Worm (Caenorhabditis elegans): ENCODE data around the gene larp-1.
"Not testable (repeated sequence)": the region's sequence is repeated elsewhere in the genome, so short reads cannot be mapped to it uniquely, and the experiment has no call there.

larp-1 gene

DNA sequence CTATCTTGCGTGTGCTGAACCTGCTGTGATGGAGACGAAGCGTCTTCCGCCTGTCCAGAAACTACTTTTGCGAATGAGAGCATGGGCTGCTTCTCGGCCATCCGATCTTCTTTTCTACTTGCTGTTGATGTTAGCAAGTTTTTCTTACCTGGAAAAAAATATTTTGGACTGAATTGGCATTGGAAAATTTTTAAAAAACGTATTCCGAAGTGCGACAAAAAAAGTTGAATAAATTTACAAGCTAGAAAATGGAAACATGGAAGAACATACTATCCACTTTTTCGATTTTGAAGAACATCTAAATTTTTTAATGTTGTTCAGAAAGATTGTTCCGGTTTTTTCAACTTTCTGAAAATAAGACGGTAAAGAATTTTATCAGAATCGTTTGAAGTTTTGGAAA lies at the start of gene larp-1:
larp-1 (minus strand) TSS at position 101 of the 400 bp plus-strand sequence.
- TF ChIP-seq pros-1 (tag; optimal IDR thresholded peaks at IDR 0.05) (no peak), elt-2 (tag; optimal IDR thresholded peaks at IDR 0.05) (no peak), che-1 (tag; optimal IDR thresholded peaks at IDR 0.05) (no peak), mec-3 (tag; optimal IDR thresholded peaks at IDR 0.05; ENCODE audit: borderline replicate concordance) (no peak), ceh-34 (tag; optimal IDR thresholded peaks at IDR 0.05) (no peak), elt-4 (tag; optimal IDR thresholded peaks at IDR 0.05) (no peak), ceh-24 (tag; optimal IDR thresholded peaks at IDR 0.05) (no peak), lim-6 (tag; optimal IDR thresholded peaks at IDR 0.05) (no peak), ref-2 (tag; optimal IDR thresholded peaks at IDR 0.05) (no peak), ceh-9 (tag; optimal IDR thresholded peaks at IDR 0.05) (no peak), syd-9 (tag; optimal IDR thresholded peaks at IDR 0.05) (no peak), ceh-2 (tag; optimal IDR thresholded peaks at IDR 0.05) (no peak), ceh-14 (tag; optimal IDR thresholded peaks at IDR 0.05) (no peak), F13H6.1 (tag; optimal IDR thresholded peaks at IDR 0.05) (no peak), ama-1 (optimal IDR thresholded peaks at IDR 0.05) (no peak), unc-3 (GFP tag; conservative IDR thresholded peaks at IDR 0.05) (no peak), unc-3 (tag; optimal IDR thresholded peaks at IDR 0.05) (no peak), pqm-1 (tag; optimal IDR thresholded peaks at IDR 0.05) (no peak), ceh-18 (tag; optimal IDR thresholded peaks at IDR 0.05) (no peak), odd-2 (tag; optimal IDR thresholded peaks at IDR 0.05) (no peak)

DNA sequence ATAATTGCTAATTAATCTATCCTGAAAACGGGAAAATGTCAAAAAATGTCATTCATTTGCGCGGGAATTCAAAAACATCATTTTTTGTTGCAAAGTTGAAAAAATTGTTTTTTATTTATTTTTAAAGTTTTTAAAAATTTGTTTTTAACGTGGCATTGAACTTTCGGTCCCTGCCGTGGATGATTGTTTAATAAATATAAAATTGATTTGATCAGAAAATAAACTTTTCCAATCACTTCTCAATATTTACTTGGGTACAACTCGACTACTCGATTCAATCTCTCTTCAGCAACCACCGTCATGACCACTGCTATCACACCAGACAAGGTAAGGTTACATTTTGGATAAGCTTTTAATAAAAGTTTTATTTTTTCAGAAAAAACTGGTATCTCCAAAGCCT lies 45.0 kb upstream of the larp-1 start, which contains the start of gene C45G9.4:
C45G9.4 (plus strand) TSS at position 301 of the 400 bp plus-strand sequence.
- not testable (repeated sequence) for TF ChIP-seq pat-9, hlh-8, rnt-1 (tag; optimal IDR thresholded peaks at IDR 0.05)

DNA sequence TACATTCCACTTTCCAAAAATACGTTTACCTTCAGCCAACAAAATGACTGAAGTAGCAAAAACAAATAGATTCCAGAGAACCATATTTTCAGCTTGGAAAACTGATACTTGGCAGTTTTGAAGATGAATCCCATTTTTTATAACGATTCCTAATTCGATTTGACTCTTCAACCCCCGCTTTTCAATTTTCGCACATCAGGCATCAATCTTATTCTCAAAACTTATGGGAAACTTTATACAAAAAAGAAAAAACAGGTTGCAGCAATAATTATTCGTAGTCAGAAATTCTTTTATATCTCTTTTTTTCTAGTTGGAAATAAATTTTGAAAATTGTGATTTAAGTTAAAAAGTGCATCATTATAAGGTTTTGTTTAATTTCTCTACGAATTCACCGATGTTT lies 44.3 kb upstream of the larp-1 start, which contains the start of gene C45G9.10:
C45G9.10 (minus strand) TSS at position 101 of the 400 bp plus-strand sequence.
- no peak for TF ChIP-seq dmd-4 (tag; optimal IDR thresholded peaks at IDR 0.05; ENCODE audit: borderline replicate concordance)
- no peak for TF ChIP-seq ceh-34 (tag; optimal IDR thresholded peaks at IDR 0.05)
- TF ChIP-seq elt-4 (tag; optimal IDR thresholded peaks at IDR 0.05), result no peak
- no peak for TF ChIP-seq fkh-6 (tag; optimal IDR thresholded peaks at IDR 0.05)
- no peak for TF ChIP-seq ceh-22 (tag; optimal IDR thresholded peaks at IDR 0.05)
- no peak for TF ChIP-seq F13H6.1 (tag; optimal IDR thresholded peaks at IDR 0.05)
- TF ChIP-seq tbx-2 (tag; optimal IDR thresholded peaks at IDR 0.05), result no peak
- TF ChIP-seq rnt-1 (tag; optimal IDR thresholded peaks at IDR 0.05), result no peak
- no peak for TF ChIP-seq dve-1 (tag; optimal IDR thresholded peaks at IDR 0.05)
- TF ChIP-seq che-1 (tag; optimal IDR thresholded peaks at IDR 0.05), result no peak
- no peak for TF ChIP-seq ttx-3 (tag; optimal IDR thresholded peaks at IDR 0.05)
- TF ChIP-seq madf-2 (tag; optimal IDR thresholded peaks at IDR 0.05), result no peak
- no peak for TF ChIP-seq npax-4 (tag; optimal IDR thresholded peaks at IDR 0.05)
- no peak for TF ChIP-seq ceh-31 (tag; optimal IDR thresholded peaks at IDR 0.05)
- TF ChIP-seq sox-4 (tag; optimal IDR thresholded peaks at IDR 0.05), result no peak
- TF ChIP-seq unc-86 (tag; optimal IDR thresholded peaks at IDR 0.05), result no peak

DNA sequence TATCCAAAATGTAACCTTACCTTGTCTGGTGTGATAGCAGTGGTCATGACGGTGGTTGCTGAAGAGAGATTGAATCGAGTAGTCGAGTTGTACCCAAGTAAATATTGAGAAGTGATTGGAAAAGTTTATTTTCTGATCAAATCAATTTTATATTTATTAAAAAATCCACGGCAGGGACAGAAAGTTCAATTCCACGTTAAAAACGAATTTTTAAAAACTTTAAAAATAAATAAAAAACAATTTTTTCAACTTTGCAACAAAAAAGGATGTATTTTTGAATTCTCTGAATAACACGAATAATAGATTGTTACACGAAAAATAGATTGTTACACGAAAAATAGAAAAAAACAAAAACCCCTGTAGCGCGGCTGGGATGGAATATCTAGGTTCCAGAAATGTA lies 38.3 kb upstream of the larp-1 start, which contains the start of gene C45G9.9:
C45G9.9 (minus strand) TSS at position 101 of the 400 bp plus-strand sequence.
- not testable (repeated sequence) for TF ChIP-seq syd-9 (tag; optimal IDR thresholded peaks at IDR 0.05); pag-3 (tag; optimal IDR thresholded peaks at IDR 0.05; ENCODE audit: borderline replicate concordance); nhr-232 (tag; optimal IDR thresholded peaks at IDR 0.05)

DNA sequence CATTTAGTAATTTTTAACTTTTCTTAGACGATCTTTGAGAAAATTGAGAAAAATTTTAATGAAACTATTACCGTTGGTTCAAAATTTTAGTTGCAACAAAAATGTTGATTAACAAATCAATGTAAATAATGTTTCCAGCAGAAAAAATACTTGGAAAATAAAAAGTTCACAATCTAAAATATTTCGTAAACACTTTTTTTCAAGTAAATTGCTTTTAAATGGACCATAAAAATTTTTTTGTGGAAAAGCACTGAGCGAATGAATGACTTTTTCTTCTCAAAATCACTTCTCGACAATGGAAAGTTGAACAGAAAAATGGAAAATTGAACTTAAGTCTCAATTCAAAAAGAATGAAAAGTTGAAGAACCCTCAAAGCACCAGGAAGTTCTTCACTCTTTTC lies 36.1 kb upstream of the larp-1 start, which contains the start of gene C45G9.8:
C45G9.8 (minus strand) TSS at position 101 of the 400 bp plus-strand sequence.
- TF ChIP-seq dmd-4 (tag; optimal IDR thresholded peaks at IDR 0.05; ENCODE audit: borderline replicate concordance), result no peak
- TF ChIP-seq ceh-34 (tag; optimal IDR thresholded peaks at IDR 0.05), result no peak
- TF ChIP-seq lim-6 (tag; optimal IDR thresholded peaks at IDR 0.05), result no peak
- TF ChIP-seq zip-5 (tag; optimal IDR thresholded peaks at IDR 0.05), result no peak
